Fruit fly (Drosophila melanogaster) whole organism: ENCODE results near the gene CG42637.
"Not testable (repeated sequence)": the region's sequence is repeated elsewhere in the genome, so short reads cannot be mapped to it uniquely, and the experiment has no call there.

ENCODE experiments used
- CG8478 ChIP-seq: fragments of >200 bp; optimal IDR thresholded peaks from 2 replicates; lab custom pipeline; 2018; ENCODE audit warnings: inconsistent platforms
- Dll ChIP-seq: fragments of >200 bp; optimal IDR thresholded peaks from 2 replicates; lab custom pipeline; 2017
- EcR ChIP-seq, 2 experiments: fragments of >200 bp; optimal IDR thresholded peaks; 2 replicates each; lab custom pipeline; 2017; ENCODE audit warnings: missing biosample characterization in 2 of 2, missing genetic modification characterization in 2 of 2, missing genetic modification reagents in 2 of 2
- pan ChIP-seq: fragments of >200 bp; optimal IDR thresholded peaks from 2 replicates; lab custom pipeline; 2017
- psq ChIP-seq: fragments of >200 bp; optimal IDR thresholded peaks from 2 replicates; lab custom pipeline; 2017
- usp ChIP-seq: fragments of >200 bp; optimal IDR thresholded peaks from 2 replicates; lab custom pipeline; 2017; ENCODE audit warnings: missing biosample characterization, missing genetic modification characterization, mixed read lengths

CG42637 gene

DNA sequence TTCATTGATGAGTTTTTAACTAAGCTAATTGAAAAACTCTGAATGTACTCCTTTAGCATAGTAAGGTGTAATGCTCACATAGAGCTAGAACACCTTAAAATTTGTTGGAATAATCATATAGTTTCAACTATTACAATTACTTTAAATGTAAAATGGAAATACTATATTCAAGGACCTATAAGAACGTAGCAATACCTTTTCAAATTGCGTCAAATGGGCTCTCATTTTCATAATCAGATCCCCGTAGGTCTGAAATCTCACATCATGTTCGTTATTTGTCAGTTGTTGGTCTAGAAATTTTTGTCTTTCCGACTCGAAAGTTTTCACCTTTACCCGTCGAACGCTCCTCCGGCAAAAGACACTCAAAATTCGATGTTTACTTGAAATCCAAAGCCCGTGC, 33.3 kb downstream of the CG42637 start, which contains the start of gene Vtld:
TSS of gene Vtld (plus strand) at position 301 of the 400 bp plus-strand sequence.
- TF ChIP-seq Dll (lab: Kevin White, UChicago); usp (GFP tag; lab: Kevin White, UChicago); CG8478 (lab: Kevin White, UChicago): not testable (repeated sequence)

DNA sequence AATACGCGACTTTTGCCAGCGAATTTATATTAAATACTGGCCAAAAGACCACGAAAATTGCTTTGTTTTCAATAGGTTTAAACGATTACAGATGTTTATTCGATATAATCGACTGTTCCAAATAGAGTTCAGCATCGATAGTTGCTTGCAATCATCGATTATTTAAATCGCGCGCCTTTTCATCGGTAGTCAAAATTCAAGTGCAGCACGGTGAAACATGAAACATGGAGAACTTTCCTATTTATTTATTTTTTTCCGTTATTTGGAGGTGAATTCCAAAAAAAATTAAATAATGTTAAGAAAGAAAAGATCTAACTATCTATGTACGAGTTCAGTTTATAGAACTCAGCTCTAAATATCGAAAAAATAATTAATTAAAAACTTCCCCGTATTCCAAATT, 43.7 kb downstream of the CG42637 start, which contains the start of gene CG42638:
TSS of gene CG42638 (minus strand) at position 101 of the 400 bp plus-strand sequence.
- not testable (repeated sequence) for TF ChIP-seq psq (lab: Kevin White, UChicago); EcR (GFP tag; optimal IDR thresholded peaks at IDR 0.05; lab: Kevin White, UChicago); pan (lab: Kevin White, UChicago)

DNA sequence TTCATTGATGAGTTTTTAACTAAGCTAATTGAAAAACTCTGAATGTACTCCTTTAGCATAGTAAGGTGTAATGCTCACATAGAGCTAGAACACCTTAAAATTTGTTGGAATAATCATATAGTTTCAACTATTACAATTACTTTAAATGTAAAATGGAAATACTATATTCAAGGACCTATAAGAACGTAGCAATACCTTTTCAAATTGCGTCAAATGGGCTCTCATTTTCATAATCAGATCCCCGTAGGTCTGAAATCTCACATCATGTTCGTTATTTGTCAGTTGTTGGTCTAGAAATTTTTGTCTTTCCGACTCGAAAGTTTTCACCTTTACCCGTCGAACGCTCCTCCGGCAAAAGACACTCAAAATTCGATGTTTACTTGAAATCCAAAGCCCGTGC, 64.7 kb downstream of the CG42637 start, which contains the start of gene CG42529:
TSS of gene CG42529 (plus strand) at position 301 of the 400 bp plus-strand sequence.
- TF ChIP-seq Dll (lab: Kevin White, UChicago); pan (lab: Kevin White, UChicago); EcR (GFP tag; optimal IDR thresholded peaks at IDR 0.05; lab: Kevin White, UChicago): not testable (repeated sequence)

DNA sequence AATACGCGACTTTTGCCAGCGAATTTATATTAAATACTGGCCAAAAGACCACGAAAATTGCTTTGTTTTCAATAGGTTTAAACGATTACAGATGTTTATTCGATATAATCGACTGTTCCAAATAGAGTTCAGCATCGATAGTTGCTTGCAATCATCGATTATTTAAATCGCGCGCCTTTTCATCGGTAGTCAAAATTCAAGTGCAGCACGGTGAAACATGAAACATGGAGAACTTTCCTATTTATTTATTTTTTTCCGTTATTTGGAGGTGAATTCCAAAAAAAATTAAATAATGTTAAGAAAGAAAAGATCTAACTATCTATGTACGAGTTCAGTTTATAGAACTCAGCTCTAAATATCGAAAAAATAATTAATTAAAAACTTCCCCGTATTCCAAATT, 75.1 kb downstream of the CG42637 start, which contains the start of gene Trpml:
TSS of gene Trpml (minus strand) at position 101 of the 400 bp plus-strand sequence.
- not testable (repeated sequence) for TF ChIP-seq EcR (GFP tag; optimal IDR thresholded peaks at IDR 0.05; lab: Kevin White, UChicago); CG8478 (lab: Kevin White, UChicago); pan (lab: Kevin White, UChicago)

DNA sequence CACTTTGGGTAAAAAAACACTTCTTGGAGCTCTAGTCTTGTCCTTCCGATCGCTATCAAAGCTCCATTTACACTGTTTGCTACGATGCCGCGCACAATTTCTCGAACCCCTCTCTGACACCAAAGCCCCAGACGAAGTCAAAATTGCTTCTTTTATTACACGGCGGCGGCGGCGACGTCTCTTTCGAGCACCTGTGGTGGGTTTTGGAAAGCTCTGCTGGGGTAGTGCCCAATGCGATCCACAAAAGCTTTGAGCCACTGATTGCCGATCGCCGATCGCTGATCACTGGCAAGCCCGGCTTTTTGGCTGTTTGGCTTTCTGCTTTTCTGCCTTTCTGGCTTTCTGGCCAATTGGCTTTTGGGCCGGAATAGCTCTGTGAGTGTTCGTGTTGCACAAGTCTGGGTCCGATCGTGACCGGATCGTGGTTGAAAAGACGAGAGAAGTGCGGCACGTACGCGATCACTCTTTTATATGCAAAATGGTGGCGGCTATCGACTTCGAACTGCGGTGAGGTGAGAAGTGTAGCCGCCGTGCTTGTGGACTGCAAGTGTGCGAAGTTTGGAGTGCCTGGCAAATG, 85.7 kb downstream of the CG42637 start, which contains the start of gene serp:
TSS of gene serp (minus strand) at position 446 of the 577 bp plus-strand sequence.
- TF ChIP-seq psq (lab: Kevin White, UChicago) = no peak
- TF ChIP-seq usp (GFP tag; lab: Kevin White, UChicago) = no peak
- no peak for TF ChIP-seq Dll (lab: Kevin White, UChicago)
- no peak for TF ChIP-seq CG8478 (lab: Kevin White, UChicago)
- no peak for TF ChIP-seq EcR (GFP tag; optimal IDR thresholded peaks at IDR 0.05; lab: Kevin White, UChicago)
- no peak for TF ChIP-seq pan (lab: Kevin White, UChicago)

DNA sequence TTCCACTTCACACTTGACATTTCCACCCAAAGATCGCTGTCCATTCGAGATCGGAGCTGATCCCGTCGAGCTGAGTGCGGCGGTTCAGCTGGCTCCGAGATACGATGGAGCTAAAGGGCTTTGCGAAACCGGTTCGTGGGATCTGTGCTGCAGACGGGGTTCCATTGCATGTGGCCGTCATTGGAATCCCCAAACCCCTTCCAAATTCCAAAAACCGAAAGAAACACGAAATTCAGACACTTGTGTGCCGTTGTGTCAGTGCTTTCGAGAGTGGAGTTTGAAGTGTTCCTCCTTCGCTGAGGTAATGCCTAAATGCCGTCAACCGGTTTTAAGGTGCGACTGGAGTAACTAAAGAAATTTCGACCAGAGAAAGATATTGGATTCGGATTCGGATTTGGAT, 88.5 kb downstream of the CG42637 start:
- no peak for TF ChIP-seq Dll (lab: Kevin White, UChicago)
- no peak for TF ChIP-seq EcR (GFP tag; optimal IDR thresholded peaks at IDR 0.05; lab: Kevin White, UChicago)
- TF ChIP-seq pan (lab: Kevin White, UChicago) = no peak
- no peak for TF ChIP-seq usp (GFP tag; lab: Kevin White, UChicago)
- TF ChIP-seq CG8478 (lab: Kevin White, UChicago) = no peak
- TF ChIP-seq psq (lab: Kevin White, UChicago) = no peak

DNA sequence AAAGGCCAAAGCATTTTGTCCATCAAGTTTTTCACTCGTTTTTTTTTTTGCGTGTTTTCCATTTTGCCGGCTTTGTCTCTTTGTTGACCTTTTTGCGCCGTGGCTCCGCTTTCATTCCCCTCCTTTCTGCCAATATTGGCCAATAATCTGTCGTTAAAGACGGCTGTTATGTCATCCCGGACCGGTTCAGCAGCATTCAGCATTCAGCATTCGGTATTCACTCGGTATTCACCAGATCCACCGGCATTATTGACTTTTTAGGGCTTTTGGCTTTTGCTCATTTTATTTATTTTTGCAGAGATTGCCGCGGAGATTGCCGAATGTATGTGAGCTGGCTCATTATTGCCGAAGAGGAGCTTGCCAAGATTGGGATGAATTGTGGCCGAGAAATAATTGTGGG, 90.0 kb downstream of the CG42637 start:
- TF ChIP-seq usp (GFP tag; lab: Kevin White, UChicago) = no peak
- no peak for TF ChIP-seq Dll (lab: Kevin White, UChicago)
- TF ChIP-seq pan (lab: Kevin White, UChicago) = no peak
- TF ChIP-seq psq (lab: Kevin White, UChicago) = no peak
- no peak for TF ChIP-seq EcR (GFP tag; optimal IDR thresholded peaks at IDR 0.05; lab: Kevin White, UChicago)
- no peak for TF ChIP-seq CG8478 (lab: Kevin White, UChicago)

DNA sequence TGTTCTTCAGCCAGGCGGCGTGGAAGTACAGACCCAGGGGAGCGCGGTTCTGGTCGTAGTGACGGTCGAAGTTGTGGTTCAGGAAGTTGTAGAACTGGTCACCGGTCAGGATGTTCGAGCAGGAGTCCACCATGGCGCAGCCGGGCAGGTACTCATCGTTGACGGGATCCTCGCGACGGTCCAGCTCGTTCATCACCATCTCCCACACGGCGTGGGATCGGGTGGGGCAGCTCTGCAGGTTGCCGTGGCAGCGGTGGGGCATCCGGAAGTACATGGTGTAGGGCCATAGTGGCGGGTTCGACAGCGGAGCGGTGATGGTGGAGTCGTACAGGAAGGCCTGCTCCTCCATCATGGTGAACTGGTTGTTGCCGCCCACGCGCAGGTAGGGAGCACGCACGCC, 91.7 kb downstream of the CG42637 start:
- TF ChIP-seq pan (lab: Kevin White, UChicago) (no peak), CG8478 (lab: Kevin White, UChicago) (no peak), EcR (GFP tag; optimal IDR thresholded peaks at IDR 0.05; lab: Kevin White, UChicago) (no peak), psq (lab: Kevin White, UChicago) (no peak), Dll (lab: Kevin White, UChicago) (no peak), usp (GFP tag; lab: Kevin White, UChicago) (no peak)

DNA sequence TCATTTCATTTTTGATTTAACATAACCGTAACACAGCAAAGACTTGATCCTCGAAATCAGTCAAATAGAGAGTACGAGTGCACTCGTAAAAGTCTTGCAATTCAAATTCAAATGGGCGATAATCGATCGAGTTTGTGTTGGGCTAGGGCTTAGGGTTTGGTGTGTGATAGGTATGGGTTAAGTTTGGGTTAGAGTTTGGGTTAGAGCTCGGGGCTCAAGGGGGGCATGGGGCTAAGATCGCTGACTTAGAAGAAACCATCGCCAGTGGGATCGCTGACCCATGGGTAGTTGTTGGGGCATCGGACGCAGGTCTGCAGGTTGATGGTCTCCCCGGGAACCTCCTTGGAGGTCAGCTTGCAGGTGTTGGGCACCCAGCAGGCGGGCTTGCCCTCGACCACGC, 92.3 kb downstream of the CG42637 start:
- TF ChIP-seq Dll (lab: Kevin White, UChicago) = no peak
- TF ChIP-seq CG8478 (lab: Kevin White, UChicago) = no peak
- TF ChIP-seq pan (lab: Kevin White, UChicago) = no peak
- TF ChIP-seq usp (GFP tag; lab: Kevin White, UChicago) = no peak
- TF ChIP-seq psq (lab: Kevin White, UChicago) = no peak
- TF ChIP-seq EcR (GFP tag; optimal IDR thresholded peaks at IDR 0.05; lab: Kevin White, UChicago) = no peak

DNA sequence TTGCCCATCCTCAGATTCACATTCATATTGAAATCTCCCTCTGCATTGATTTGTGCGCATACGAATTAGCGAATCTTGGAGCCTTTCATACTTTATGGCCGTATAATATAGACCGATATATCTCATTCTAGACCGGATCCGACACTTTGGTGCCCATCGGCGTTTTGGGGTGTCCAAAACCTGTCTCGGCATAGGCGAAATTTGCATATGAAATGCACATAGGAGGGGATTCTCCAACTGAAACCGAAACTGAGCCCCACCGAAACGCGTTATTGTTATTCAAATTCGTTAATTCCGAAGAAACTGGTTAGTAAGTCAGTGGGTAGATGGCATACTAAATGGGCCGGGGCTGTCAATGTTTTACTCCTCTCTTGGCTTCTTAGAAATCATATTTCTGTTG, 92.9 kb downstream of the CG42637 start:
- TF ChIP-seq Dll (lab: Kevin White, UChicago) (no peak), CG8478 (lab: Kevin White, UChicago) (no peak), pan (lab: Kevin White, UChicago) (no peak), EcR (GFP tag; optimal IDR thresholded peaks at IDR 0.05; lab: Kevin White, UChicago) (no peak), usp (GFP tag; lab: Kevin White, UChicago) (no peak), psq (lab: Kevin White, UChicago) (no peak)

DNA sequence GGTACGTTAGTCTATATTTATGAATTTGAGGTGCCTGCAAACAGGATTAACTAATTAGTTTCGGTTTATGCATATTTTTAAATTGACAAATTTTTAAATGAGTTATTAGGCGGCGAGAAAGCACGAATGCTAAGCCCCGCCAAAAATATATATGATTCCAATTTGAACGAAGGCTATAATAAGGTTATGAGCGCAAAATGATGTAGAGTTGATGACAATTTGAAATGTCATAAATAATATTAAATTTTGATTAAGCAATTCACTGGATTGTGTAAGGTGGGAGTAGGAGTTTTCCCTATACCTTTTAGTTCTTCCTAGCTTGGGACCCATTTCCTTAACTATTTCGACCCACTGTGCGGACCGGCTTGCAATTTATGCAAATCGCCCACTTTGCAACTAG, 93.7 kb downstream of the CG42637 start:
- TF ChIP-seq Dll (lab: Kevin White, UChicago) (no peak), EcR (GFP tag; optimal IDR thresholded peaks at IDR 0.05; lab: Kevin White, UChicago) (no peak), psq (lab: Kevin White, UChicago) (no peak), usp (GFP tag; lab: Kevin White, UChicago) (no peak), pan (lab: Kevin White, UChicago) (no peak), CG8478 (lab: Kevin White, UChicago) (no peak)

DNA sequence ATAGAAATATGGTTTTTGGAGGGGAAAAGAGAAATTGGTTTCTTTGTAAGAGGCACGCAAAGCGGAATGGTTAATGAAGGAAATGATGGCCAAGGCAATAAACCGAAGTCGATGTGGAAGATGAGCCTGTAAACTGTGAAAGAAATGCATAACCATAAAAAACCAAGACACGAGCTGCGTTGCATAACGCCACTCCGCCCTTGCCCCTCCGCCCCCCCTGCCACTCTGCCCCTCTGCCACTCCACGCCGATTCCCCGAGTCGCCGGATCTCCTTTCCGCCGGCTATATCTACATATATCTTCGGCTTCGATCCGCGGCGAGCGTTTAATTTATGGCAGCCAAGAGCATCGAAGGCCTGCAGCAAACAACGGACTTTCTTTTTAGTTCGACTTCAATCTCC, 94.7 kb downstream of the CG42637 start:
- TF ChIP-seq usp (GFP tag; lab: Kevin White, UChicago) = no peak
- TF ChIP-seq Dll (lab: Kevin White, UChicago) = no peak
- TF ChIP-seq psq (lab: Kevin White, UChicago) = no peak
- no peak for TF ChIP-seq pan (lab: Kevin White, UChicago)
- TF ChIP-seq CG8478 (lab: Kevin White, UChicago) = no peak
- no peak for TF ChIP-seq EcR (GFP tag; optimal IDR thresholded peaks at IDR 0.05; lab: Kevin White, UChicago)
